Worm (Caenorhabditis elegans) whole organism, early embryonic: ENCODE data around the gene K02E10.5.

Source experiments
- F13C5.2 ChIP-seq: sonication (generic microtip); optimal IDR thresholded peaks from 2 replicates; lab custom pipeline; 2017; ENCODE audit warnings: mild to moderate bottlenecking, missing genetic modification characterization, inconsistent platforms, missing compliant biosample characterization
- ama-1 ChIP-seq: fragments of 150-350 bp; optimal IDR thresholded peaks from 2 replicates; lab custom pipeline; 2014
- sea-1 ChIP-seq: fragments of 200-800 bp; sonication (Bioruptor generic); conservative IDR thresholded peaks from 2 replicates; pipeline ENCODE4 v1.3.6; 2022; ENCODE audit warnings: missing genetic modification characterization, missing compliant biosample characterization

- TF ChIP-seq ama-1 (lab: Kevin White, UChicago) (no peak), sea-1 (GFP tag; lab: Robert Waterston, UW) (no peak), F13C5.2 (tag; lab: Kevin White, UChicago) (no peak)
Measured at ce11 chrX:2427404-2427803, 51.3 kb downstream of the K02E10.5 start, which contains the start of gene gcy-31.
